Worm (Caenorhabditis elegans): ENCODE data around the gene F20D6.12.

F20D6.12 gene

DNA sequence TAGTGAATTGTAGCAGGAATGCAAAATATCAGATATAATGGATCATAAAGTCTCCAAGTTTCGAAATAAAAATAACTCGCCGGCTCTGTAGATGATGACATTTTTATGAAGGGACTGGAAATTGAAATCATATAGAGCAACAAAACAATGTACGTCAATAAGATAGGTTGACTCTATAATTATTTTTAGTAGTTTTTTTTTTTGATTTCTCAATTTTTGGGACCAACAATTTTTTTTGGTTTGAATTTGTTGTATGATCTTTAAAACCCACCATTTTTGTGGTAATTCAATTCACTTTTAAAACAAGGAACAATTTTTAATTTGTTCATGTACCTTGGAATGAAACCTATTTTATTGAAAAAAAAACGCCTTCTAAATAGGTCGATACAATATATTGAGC, at the start of gene F20D6.12:
Gene F20D6.12, minus strand, starts transcription at position 101 of the 400 bp plus-strand sequence.
- no peak for TF ChIP-seq ztf-11 (tag; optimal IDR thresholded peaks at IDR 0.05)
- TF ChIP-seq lin-13 (tag; optimal IDR thresholded peaks at IDR 0.05): no peak
- TF ChIP-seq elt-3 (tag; optimal IDR thresholded peaks at IDR 0.05): no peak
- no peak for TF ChIP-seq elt-1 (tag; optimal IDR thresholded peaks at IDR 0.05; ENCODE audit: borderline replicate concordance, insufficient read depth)
- no peak for TF ChIP-seq ceh-39 (tag; optimal IDR thresholded peaks at IDR 0.05)
- TF ChIP-seq M03D4.4 (tag; optimal IDR thresholded peaks at IDR 0.05): no peak
- TF ChIP-seq flh-1 (GFP tag; optimal IDR thresholded peaks at IDR 0.05): no peak
- no peak for TF ChIP-seq mls-2 (tag; optimal IDR thresholded peaks at IDR 0.05)
- no peak for TF ChIP-seq nhr-2 (tag; optimal IDR thresholded peaks at IDR 0.05)
- no peak for TF ChIP-seq ham-2 (GFP tag; optimal IDR thresholded peaks at IDR 0.05)
- no peak for TF ChIP-seq bed-3 (GFP tag; optimal IDR thresholded peaks at IDR 0.05)
- no peak for TF ChIP-seq sem-2 (GFP tag; optimal IDR thresholded peaks at IDR 0.05)
- no peak for TF ChIP-seq drap-1 (GFP tag; optimal IDR thresholded peaks at IDR 0.05)

DNA sequence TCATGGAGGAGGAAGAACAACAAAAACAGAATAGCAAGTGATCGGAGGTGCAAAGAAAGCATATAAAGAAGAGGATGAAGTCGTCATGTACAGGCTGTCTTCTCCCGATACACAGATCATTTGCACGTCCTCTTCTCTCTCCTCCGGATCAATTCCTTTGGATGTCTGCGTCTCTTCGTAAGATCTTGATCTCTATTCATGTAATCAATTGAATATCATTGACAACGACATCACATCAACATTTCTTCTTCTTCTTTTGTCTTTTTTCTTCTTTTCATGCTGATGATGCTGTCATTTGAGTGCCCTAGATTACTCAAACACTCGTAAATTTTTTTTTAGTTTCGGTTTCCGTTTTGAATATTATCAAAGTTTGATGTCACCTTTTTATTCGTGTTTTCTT, 48.4 kb upstream of the F20D6.12 start, which contains the start of gene rol-3:
Gene rol-3, minus strand, starts transcription at position 120 of the 400 bp plus-strand sequence.
- TF ChIP-seq elt-3 (tag; optimal IDR thresholded peaks at IDR 0.05): no peak
- no peak for TF ChIP-seq nhr-28 (tag; optimal IDR thresholded peaks at IDR 0.05)
- no peak for TF ChIP-seq mep-1 (tag; optimal IDR thresholded peaks at IDR 0.05)
- TF ChIP-seq flh-1 (GFP tag; optimal IDR thresholded peaks at IDR 0.05): no peak
- no peak for TF ChIP-seq ceh-43 (GFP tag; optimal IDR thresholded peaks at IDR 0.05)
- TF ChIP-seq elt-1 (tag; optimal IDR thresholded peaks at IDR 0.05; ENCODE audit: borderline replicate concordance, insufficient read depth): no peak
- no peak for TF ChIP-seq ham-2 (GFP tag; optimal IDR thresholded peaks at IDR 0.05)
- no peak for TF ChIP-seq unc-120 (tag; optimal IDR thresholded peaks at IDR 0.05; ENCODE audit: poor library complexity, severe bottlenecking)
- no peak for TF ChIP-seq nhr-2 (tag; optimal IDR thresholded peaks at IDR 0.05)
- TF ChIP-seq lin-13 (tag; optimal IDR thresholded peaks at IDR 0.05): no peak

DNA sequence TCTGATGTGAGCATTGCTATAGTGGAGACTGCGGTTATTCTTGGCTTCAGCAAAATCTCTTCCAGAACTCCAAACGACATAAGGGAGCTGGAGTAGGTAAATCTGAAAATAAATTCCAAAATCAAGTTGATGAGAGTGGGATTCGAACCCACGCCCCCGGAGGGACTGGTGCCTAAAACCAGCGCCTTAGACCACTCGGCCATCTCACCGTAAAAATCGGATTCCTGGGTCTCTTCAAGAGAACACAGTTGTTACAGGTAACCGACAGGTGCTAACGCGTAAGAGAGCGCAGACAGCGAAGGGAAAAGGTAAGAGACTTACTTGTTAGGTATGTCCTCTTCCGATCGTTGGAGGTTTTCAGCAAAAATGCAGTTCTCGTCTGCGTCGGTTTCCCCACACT, 45.4 kb upstream of the F20D6.12 start:
- TF ChIP-seq ham-2 (GFP tag; optimal IDR thresholded peaks at IDR 0.05) (peak; percentile 45), ceh-83 (GFP tag; optimal IDR thresholded peaks at IDR 0.05) (peak; percentile 74), elt-1 (tag; optimal IDR thresholded peaks at IDR 0.05; ENCODE audit: borderline replicate concordance, insufficient read depth) (no peak), cnd-1 (tag; optimal IDR thresholded peaks at IDR 0.05) (peak; percentile 46), drap-1 (GFP tag; optimal IDR thresholded peaks at IDR 0.05) (peak; percentile 45), tbx-8 (GFP tag; optimal IDR thresholded peaks at IDR 0.05) (no peak), lin-32 (GFP tag; optimal IDR thresholded peaks at IDR 0.05) (peak; percentile 18), hlh-1 (tag; optimal IDR thresholded peaks at IDR 0.05) (peak; percentile 71), M03D4.4 (tag; optimal IDR thresholded peaks at IDR 0.05) (peak; percentile 57)

DNA sequence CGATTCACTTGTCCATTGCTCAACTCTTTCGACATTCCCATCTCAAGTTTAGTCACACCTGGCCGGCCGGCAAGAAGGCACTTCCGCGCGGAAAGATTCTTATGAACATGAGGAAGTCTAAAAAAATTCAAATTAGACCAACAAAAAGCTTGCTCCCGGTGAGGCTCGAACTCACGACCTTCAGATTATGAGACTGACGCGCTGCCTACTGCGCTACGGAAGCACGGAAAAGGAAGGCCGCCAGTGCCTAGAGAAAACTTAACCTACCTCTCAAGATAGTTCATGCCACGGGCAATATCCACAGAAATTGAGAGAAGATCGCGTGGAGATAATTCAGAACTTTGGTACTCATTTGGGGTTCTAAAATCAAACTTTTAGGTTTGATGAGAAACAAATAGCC, 40.1 kb upstream of the F20D6.12 start:
- no peak for TF ChIP-seq flh-1 (GFP tag; optimal IDR thresholded peaks at IDR 0.05)
- peak; percentile 11 for TF ChIP-seq drap-1 (GFP tag; optimal IDR thresholded peaks at IDR 0.05)
- TF ChIP-seq M03D4.4 (tag; optimal IDR thresholded peaks at IDR 0.05): peak; percentile 5
- peak; percentile 68 for TF ChIP-seq ceh-83 (GFP tag; optimal IDR thresholded peaks at IDR 0.05)
- TF ChIP-seq snpc-4 (tag; optimal IDR thresholded peaks at IDR 0.05): no peak
- TF ChIP-seq nhr-2 (tag; optimal IDR thresholded peaks at IDR 0.05): no peak
- no peak for TF ChIP-seq nhr-76 (tag; optimal IDR thresholded peaks at IDR 0.05)
- TF ChIP-seq ham-2 (GFP tag; optimal IDR thresholded peaks at IDR 0.05): no peak
- no peak for TF ChIP-seq mls-2 (tag; optimal IDR thresholded peaks at IDR 0.05)
- no peak for TF ChIP-seq mep-1 (tag; optimal IDR thresholded peaks at IDR 0.05)
- peak; percentile 38 for TF ChIP-seq unc-120 (tag; optimal IDR thresholded peaks at IDR 0.05; ENCODE audit: poor library complexity, severe bottlenecking)
- TF ChIP-seq sptf-1 (tag; optimal IDR thresholded peaks at IDR 0.05): no peak

DNA sequence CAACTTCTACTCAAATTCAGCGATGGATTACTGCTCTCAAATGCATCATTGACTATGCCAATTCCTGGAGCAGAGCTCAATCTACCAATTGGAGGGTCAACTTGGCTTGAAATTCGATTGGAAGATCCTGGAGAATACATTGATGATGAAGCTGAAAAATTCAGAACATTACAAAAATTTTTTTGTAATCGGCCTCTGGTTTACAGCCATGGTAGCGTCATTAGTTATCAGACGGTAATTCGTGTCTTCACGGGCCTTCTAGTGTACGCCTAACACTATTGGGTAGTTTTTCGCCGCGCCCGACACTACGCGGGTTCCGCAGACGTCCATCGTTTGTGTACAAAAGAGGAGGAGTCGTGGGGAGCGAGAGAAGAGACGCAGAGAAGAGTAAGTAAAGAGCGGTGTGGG, 38.8 kb upstream of the F20D6.12 start:
- TF ChIP-seq drap-1 (GFP tag; optimal IDR thresholded peaks at IDR 0.05) (peak; percentile 83), ceh-83 (GFP tag; optimal IDR thresholded peaks at IDR 0.05) (no peak), lin-13 (tag; optimal IDR thresholded peaks at IDR 0.05) (peak; percentile 17), lin-32 (GFP tag; optimal IDR thresholded peaks at IDR 0.05) (no peak), mep-1 (tag; optimal IDR thresholded peaks at IDR 0.05) (peak; percentile 23), ceh-39 (tag; optimal IDR thresholded peaks at IDR 0.05) (peak; percentile 39), unc-120 (tag; optimal IDR thresholded peaks at IDR 0.05; ENCODE audit: poor library complexity, severe bottlenecking) (peak; percentile 95), pha-4 (tag; optimal IDR thresholded peaks at IDR 0.05) (peak; percentile 39), nhr-237 (tag; optimal IDR thresholded peaks at IDR 0.05) (no peak), cnd-1 (tag; optimal IDR thresholded peaks at IDR 0.05) (peak; percentile 8), hlh-1 (tag; optimal IDR thresholded peaks at IDR 0.05) (peak; percentile 4), sptf-1 (tag; optimal IDR thresholded peaks at IDR 0.05) (peak; percentile 31), lsy-2 (tag; optimal IDR thresholded peaks at IDR 0.05) (peak; percentile 39)

Data from whole organism, mixed stage, embryonic.